Fruit fly (Drosophila melanogaster) whole organism, wandering third instar larva: ENCODE measurements around the gene CG10513.

Source experiments
- Dfd ChIP-seq: fragments of >200 bp; optimal IDR thresholded peaks from 2 replicates; lab custom pipeline; 2017; ENCODE audit warnings: missing biosample characterization, missing genetic modification characterization
- GATAd ChIP-seq: sonication (Bioruptor generic); optimal IDR thresholded peaks from 2 replicates; lab custom pipeline; 2016; ENCODE audit warnings: missing biosample characterization, missing genetic modification characterization
- HLH106 ChIP-seq: fragments of 200-800 bp; optimal IDR thresholded peaks from 3 replicates; lab custom pipeline; 2019; ENCODE audit warnings: missing biosample characterization, mild to moderate bottlenecking, missing genetic modification characterization, moderate library complexity
- Hr83 ChIP-seq: fragments of 200-300 bp; sonication (Bioruptor generic); optimal IDR thresholded peaks from 2 replicates; lab custom pipeline; 2016; ENCODE audit warnings: missing biosample characterization, mild to moderate bottlenecking, missing genetic modification characterization, moderate library complexity; ENCODE audit not compliant: poor library complexity, severe bottlenecking
- Myc ChIP-seq: fragments of >200 bp; optimal IDR thresholded peaks from 2 replicates; lab custom pipeline; 2017
- brk ChIP-seq: fragments of 200-800 bp; sonication (Bioruptor generic); optimal IDR thresholded peaks from 2 replicates; lab custom pipeline; 2016; ENCODE audit warnings: missing biosample characterization, mild to moderate bottlenecking, missing genetic modification characterization
- fru ChIP-seq: fragments of 200-800 bp; sonication (Bioruptor generic); optimal IDR thresholded peaks from 3 replicates; lab custom pipeline; 2016; ENCODE audit warnings: missing biosample characterization, mild to moderate bottlenecking, missing genetic modification characterization
- jim ChIP-seq: fragments of 175-275, 200-325 bp; sonication (Bioruptor generic); optimal IDR thresholded peaks from 2 replicates; lab custom pipeline; 2016; ENCODE audit warnings: missing biosample characterization, mild to moderate bottlenecking, missing genetic modification characterization
- lola ChIP-seq: fragments of >200 bp; optimal IDR thresholded peaks from 2 replicates; lab custom pipeline; 2017; ENCODE audit warnings: missing biosample characterization, missing genetic modification characterization
- pan ChIP-seq: fragments of >200 bp; optimal IDR thresholded peaks from 2 replicates; lab custom pipeline; 2017
- psq ChIP-seq: fragments of 200-800 bp; sonication (Bioruptor generic); optimal IDR thresholded peaks from 3 replicates; lab custom pipeline; 2017; ENCODE audit warnings: missing biosample characterization, mild to moderate bottlenecking, missing genetic modification characterization, moderate library complexity
- usp ChIP-seq: fragments of >200 bp; optimal IDR thresholded peaks from 2 replicates; lab custom pipeline; 2017; ENCODE audit warnings: missing biosample characterization, missing genetic modification characterization

dm6 chr3R:25283209-25283670 lies 6.2 kb upstream of the CG10513 start, which contains the start of gene CG31300:
- TF ChIP-seq psq (no peak), brk (GFP tag; lab: Kevin White, UChicago) (no peak), GATAd (GFP tag; lab: Kevin White, UChicago) (no peak), lola (no peak), usp (GFP tag; lab: Kevin White, UChicago) (no peak), jim (GFP tag; lab: Kevin White, UChicago) (no peak), Myc (lab: Kevin White, UChicago) (no peak), Hr83 (GFP tag; lab: Kevin White, UChicago) (no peak), pan (no peak), HLH106 (tag; lab: Kevin White, UChicago) (no peak), fru (no peak), Dfd (GFP tag; lab: Kevin White, UChicago) (no peak)
